Worm (Caenorhabditis elegans): ENCODE measurements around the gene F36F12.1.

Gene F36F12.1

DNA sequence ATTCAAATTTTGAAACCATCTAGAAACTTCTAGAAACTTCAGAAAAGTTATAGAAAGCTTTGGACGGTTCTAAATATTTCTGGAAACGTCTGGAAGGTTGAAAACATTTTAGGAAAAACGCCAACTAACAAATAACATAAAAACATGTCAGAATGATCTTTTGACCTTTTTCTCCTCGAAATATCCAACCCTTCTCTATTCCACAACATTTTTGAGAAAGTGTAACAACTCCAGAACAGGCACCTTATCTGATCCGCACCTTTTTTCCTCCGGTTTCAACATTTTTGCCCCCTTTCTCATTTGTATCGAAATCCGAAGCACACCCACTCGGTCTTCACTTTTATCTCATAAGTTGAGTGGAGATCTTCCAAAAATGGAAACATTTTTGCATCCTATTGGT lies 7.3 kb upstream of the F36F12.1 start, which contains the start of gene F22F7.3:
TSS of gene F22F7.3 (plus strand) at position 301 of the 400 bp plus-strand sequence.
- TF ChIP-seq dmd-4 (tag; optimal IDR thresholded peaks at IDR 0.05), result no peak

DNA sequence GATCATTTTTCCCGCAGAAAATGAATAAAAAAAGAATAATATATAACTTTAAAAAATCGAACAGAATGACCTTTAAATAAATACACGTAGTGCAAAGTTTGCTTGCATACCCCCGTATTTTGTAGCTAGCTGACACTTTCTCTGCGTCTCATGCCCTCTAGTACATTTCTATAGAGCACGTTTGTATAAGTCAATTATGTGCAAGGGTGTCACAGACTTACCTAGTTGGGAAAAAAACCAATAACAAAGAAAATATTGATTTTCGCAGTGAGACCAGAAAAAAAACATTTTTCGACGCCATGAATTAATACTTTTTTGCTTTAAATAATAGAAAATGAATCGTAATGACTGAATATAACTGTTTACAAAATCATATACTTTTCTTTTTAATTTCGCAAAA lies 6.3 kb upstream of the F36F12.1 start, which contains the start of gene ckb-4:
TSS of gene ckb-4 (minus strand) at position 140 of the 400 bp plus-strand sequence.
- TF ChIP-seq elt-1 (tag; optimal IDR thresholded peaks at IDR 0.05), result no peak
- TF ChIP-seq aly-2 (tag; optimal IDR thresholded peaks at IDR 0.05), result no peak
- TF ChIP-seq ceh-82 (tag; optimal IDR thresholded peaks at IDR 0.05), result no peak
- TF ChIP-seq lsy-2 (tag; optimal IDR thresholded peaks at IDR 0.05), result no peak
- no peak for TF ChIP-seq peb-1 (tag; optimal IDR thresholded peaks at IDR 0.05)
- TF ChIP-seq blmp-1 (tag; optimal IDR thresholded peaks at IDR 0.05; ENCODE audit: insufficient read depth), result no peak
- no peak for TF ChIP-seq ztf-4 (tag; optimal IDR thresholded peaks at IDR 0.05)
- no peak for TF ChIP-seq ztf-11 (tag; optimal IDR thresholded peaks at IDR 0.05)
- peak; percentile 31 for TF ChIP-seq unc-55 (GFP tag; optimal IDR thresholded peaks at IDR 0.05)
- TF ChIP-seq Y55F3AM.14 (GFP tag; optimal IDR thresholded peaks at IDR 0.05), result no peak
- TF ChIP-seq elt-3 (tag; optimal IDR thresholded peaks at IDR 0.05), result no peak
- TF ChIP-seq sma-3 (GFP tag; optimal IDR thresholded peaks at IDR 0.05), result no peak
- TF ChIP-seq nhr-129 (tag; optimal IDR thresholded peaks at IDR 0.05), result peak; percentile 47
- TF ChIP-seq R02D3.7 (tag; optimal IDR thresholded peaks at IDR 0.05), result no peak
- TF ChIP-seq lin-13 (GFP tag; optimal IDR thresholded peaks at IDR 0.05), result no peak
- TF ChIP-seq fos-1 (tag; optimal IDR thresholded peaks at IDR 0.05), result peak; percentile 36
- no peak for TF ChIP-seq dmd-4 (tag; optimal IDR thresholded peaks at IDR 0.05)
- TF ChIP-seq lin-39 (tag; optimal IDR thresholded peaks at IDR 0.05), result no peak
- no peak for TF ChIP-seq nhr-12 (tag; optimal IDR thresholded peaks at IDR 0.05)
- TF ChIP-seq ZK546.5 (tag; optimal IDR thresholded peaks at IDR 0.05), result no peak
- no peak for TF ChIP-seq unc-62 (GFP tag; optimal IDR thresholded peaks at IDR 0.05)
- no peak for TF ChIP-seq ceh-16 (tag; optimal IDR thresholded peaks at IDR 0.05)
- TF ChIP-seq nhr-237 (tag; optimal IDR thresholded peaks at IDR 0.05), result no peak
- TF ChIP-seq C34F6.9 (tag; optimal IDR thresholded peaks at IDR 0.05), result peak; percentile 71
- no peak for TF ChIP-seq egl-27 (tag; optimal IDR thresholded peaks at IDR 0.05)
- no peak for TF ChIP-seq snpc-4 (tag; optimal IDR thresholded peaks at IDR 0.05)
- no peak for TF ChIP-seq skn-1 (tag; optimal IDR thresholded peaks at IDR 0.05)
- TF ChIP-seq lin-11 (tag; optimal IDR thresholded peaks at IDR 0.05), result no peak
- no peak for TF ChIP-seq sem-4 (tag; optimal IDR thresholded peaks at IDR 0.05)
- no peak for TF ChIP-seq mbf-1 (tag; optimal IDR thresholded peaks at IDR 0.05)
- TF ChIP-seq sma-9 (GFP tag; optimal IDR thresholded peaks at IDR 0.05), result peak; percentile 46
- TF ChIP-seq sma-9 (tag; optimal IDR thresholded peaks at IDR 0.05), result no peak
- TF ChIP-seq nhr-11 (tag; optimal IDR thresholded peaks at IDR 0.05), result no peak
- TF ChIP-seq mdl-1 (tag; optimal IDR thresholded peaks at IDR 0.05), result no peak
- TF ChIP-seq nhr-23 (tag; optimal IDR thresholded peaks at IDR 0.05), result no peak
- no peak for TF ChIP-seq unc-39 (tag; optimal IDR thresholded peaks at IDR 0.05)
- peak; percentile 29 for TF ChIP-seq crh-2 (tag; optimal IDR thresholded peaks at IDR 0.05)
- no peak for TF ChIP-seq mab-5 (tag; optimal IDR thresholded peaks at IDR 0.05)
- no peak for TF ChIP-seq ztf-1 (GFP tag; conservative IDR thresholded peaks at IDR 0.05)
- no peak for TF ChIP-seq zag-1 (tag; optimal IDR thresholded peaks at IDR 0.05)
- no peak for TF ChIP-seq nhr-77 (tag; optimal IDR thresholded peaks at IDR 0.05)
- no peak for TF ChIP-seq nhr-6 (tag; optimal IDR thresholded peaks at IDR 0.05)
- no peak for TF ChIP-seq ama-1 (optimal IDR thresholded peaks at IDR 0.05)
- TF ChIP-seq nhr-21 (tag; optimal IDR thresholded peaks at IDR 0.05), result no peak
- peak; percentile 4 for TF ChIP-seq gmeb-1 (tag; optimal IDR thresholded peaks at IDR 0.05)
- TF ChIP-seq nhr-25 (tag; optimal IDR thresholded peaks at IDR 0.05), result no peak
- TF ChIP-seq alr-1 (tag; optimal IDR thresholded peaks at IDR 0.05), result no peak
- no peak for TF ChIP-seq F13H6.1 (tag; optimal IDR thresholded peaks at IDR 0.05)
- TF ChIP-seq nhr-10 (tag; optimal IDR thresholded peaks at IDR 0.05), result no peak
